Fruit fly (Drosophila melanogaster): ENCODE measurements around the gene path.

dm6 chr3L:9490432-9490831, 14.7 kb downstream of the path start:
- no peak for TF ChIP-seq psq (optimal IDR thresholded peaks at IDR 0.05)
- TF ChIP-seq ttk (optimal IDR thresholded peaks at IDR 0.05): no peak
- no peak for TF ChIP-seq insv (optimal IDR thresholded peaks at IDR 0.05)
- TF ChIP-seq h (optimal IDR thresholded peaks at IDR 0.05): no peak
